Worm (Caenorhabditis elegans): ENCODE measurements around the gene K11H12.4.

The K11H12.4 gene

ce11 chrIV:673313-673712 lies 2.4 kb downstream of the K11H12.4 start, which contains the start of gene K11H12.3 (continued):
- no peak for TF ChIP-seq ceh-63 (GFP tag; optimal IDR thresholded peaks at IDR 0.05)
- TF ChIP-seq efl-1 (optimal IDR thresholded peaks at IDR 0.05): no peak
- peak in 1 of 2 experiments; percentile 29 for TF ChIP-seq efl-1 (GFP tag; optimal IDR thresholded peaks at IDR 0.05 in 1 of 2)
- TF ChIP-seq elt-3 (tag; optimal IDR thresholded peaks at IDR 0.05): no peak
- TF ChIP-seq ceh-8 (GFP tag; optimal IDR thresholded peaks at IDR 0.05): no peak
- peak in 1 of 2 experiments; percentile 4 for TF ChIP-seq lin-35 (GFP tag; optimal IDR thresholded peaks at IDR 0.05)

ce11 chrIV:670455-670854 lies 5.2 kb downstream of the K11H12.4 start, which contains the start of gene K11H12.11:
TSS of gene K11H12.11 (minus strand) at chrIV:670555.
- TF ChIP-seq grh-1 (GFP tag; IDR thresholded peaks at IDR 0.05): no peak
- TF ChIP-seq egl-13 (tag; optimal IDR thresholded peaks at IDR 0.05): no peak
- TF ChIP-seq efl-1 (optimal IDR thresholded peaks at IDR 0.05): no peak
- TF ChIP-seq efl-1 (GFP tag; optimal IDR thresholded peaks at IDR 0.05 in 1 of 2): peak in 1 of 2 experiments; percentile 35
- TF ChIP-seq nhr-85 (tag): peak; percentile 6

DNA sequence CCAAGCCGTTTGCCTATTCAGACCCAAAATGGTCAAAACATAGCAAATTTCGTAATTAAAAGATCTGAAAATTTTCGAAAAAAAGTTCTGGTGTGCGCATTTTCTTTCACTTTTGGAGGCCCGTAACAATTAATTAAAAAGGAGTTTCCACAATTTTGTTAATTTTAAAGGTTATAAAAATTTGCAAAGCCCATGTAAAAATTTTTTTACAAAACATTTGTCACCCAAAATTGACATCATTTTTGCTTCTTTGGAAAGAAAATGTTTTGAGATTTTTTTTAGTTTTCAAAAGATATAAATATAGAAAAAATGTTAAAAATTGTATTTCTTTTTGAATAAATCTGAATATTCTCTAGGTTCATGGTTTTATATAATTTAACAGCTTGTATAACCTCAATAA lies 8.7 kb downstream of the K11H12.4 start, which contains the start of gene K11H12.6:
K11H12.6 (plus strand) TSS at position 301 of the 400 bp plus-strand sequence.
- TF ChIP-seq nhr-47 (tag; optimal IDR thresholded peaks at IDR 0.05) (no peak), sox-4 (tag; optimal IDR thresholded peaks at IDR 0.05) (no peak), vab-15 (tag; optimal IDR thresholded peaks at IDR 0.05) (no peak), tbx-2 (tag; optimal IDR thresholded peaks at IDR 0.05) (no peak), zip-4 (GFP tag; optimal IDR thresholded peaks at IDR 0.05) (no peak), C16A3.4 (tag; optimal IDR thresholded peaks at IDR 0.05) (no peak), nhr-71 (tag; optimal IDR thresholded peaks at IDR 0.05) (no peak), xbp-1 (tag; optimal IDR thresholded peaks at IDR 0.05) (no peak)

ce11 chrIV:665225-665624 lies 10.5 kb downstream of the K11H12.4 start, which contains the start of gene K11H12.7:
TSS of gene K11H12.7 (plus strand) at chrIV:665525.
- no peak for TF ChIP-seq lir-3 (tag; optimal IDR thresholded peaks at IDR 0.05; ENCODE audit: poor library complexity)
- TF ChIP-seq nhr-237 (tag; optimal IDR thresholded peaks at IDR 0.05): no peak
- TF ChIP-seq nhr-71 (tag; optimal IDR thresholded peaks at IDR 0.05): no peak
- TF ChIP-seq fos-1 (tag; optimal IDR thresholded peaks at IDR 0.05): no peak
- no peak for TF ChIP-seq dsc-1 (tag; optimal IDR thresholded peaks at IDR 0.05)
- no peak for TF ChIP-seq nhr-11 (tag; optimal IDR thresholded peaks at IDR 0.05)
- TF ChIP-seq fkh-10 (GFP tag; optimal IDR thresholded peaks at IDR 0.05): no peak

- TF ChIP-seq ces-1 (GFP tag; optimal IDR thresholded peaks at IDR 0.05) (no peak), lin-14 (GFP tag; optimal IDR thresholded peaks at IDR 0.05) (peak; percentile 82), ztf-11 (tag; optimal IDR thresholded peaks at IDR 0.05) (no peak), mep-1 (tag; optimal IDR thresholded peaks at IDR 0.05) (peak; percentile 60), nhr-12 (tag; optimal IDR thresholded peaks at IDR 0.05) (no peak), dsc-1 (tag; optimal IDR thresholded peaks at IDR 0.05) (peak; percentile 42), efl-1 (optimal IDR thresholded peaks at IDR 0.05) (no peak), efl-1 (GFP tag; optimal IDR thresholded peaks at IDR 0.05 in 1 of 2) (peak in 1 of 2 experiments; percentile 45), lin-35 (GFP tag; optimal IDR thresholded peaks at IDR 0.05) (peak in 1 of 2 experiments; percentile 0), ceh-90 (tag; optimal IDR thresholded peaks at IDR 0.05) (no peak), nhr-85 (tag) (peak; percentile 85), nhr-71 (tag; optimal IDR thresholded peaks at IDR 0.05) (no peak), lsy-2 (tag; optimal IDR thresholded peaks at IDR 0.05) (peak in 1 of 2 experiments; percentile 54), efl-3 (GFP tag; optimal IDR thresholded peaks at IDR 0.05) (no peak), elt-3 (tag; optimal IDR thresholded peaks at IDR 0.05) (peak in 1 of 6 experiments; percentile 47), C04F5.9 (tag; optimal IDR thresholded peaks at IDR 0.05) (no peak), pag-3 (tag; optimal IDR thresholded peaks at IDR 0.05; ENCODE audit: borderline replicate concordance, insufficient read depth) (peak; percentile 94), lir-3 (tag; optimal IDR thresholded peaks at IDR 0.05; ENCODE audit: poor library complexity) (no peak), blmp-1 (tag; optimal IDR thresholded peaks at IDR 0.05) (peak; percentile 63), ets-5 (GFP tag; IDR thresholded peaks at IDR 0.05) (no peak), tbx-2 (tag; optimal IDR thresholded peaks at IDR 0.05) (no peak), snu-23 (GFP tag; optimal IDR thresholded peaks at IDR 0.05) (peak; percentile 37), ceh-8 (GFP tag; optimal IDR thresholded peaks at IDR 0.05) (no peak)
Measured at ce11 chrIV:664122-664521, 11.6 kb downstream of the K11H12.4 start.
